Worm (Caenorhabditis elegans): ENCODE measurements around the gene clec-163.

- TF ChIP-seq rnt-1 (tag; optimal IDR thresholded peaks at IDR 0.05) (no peak), ama-1 (optimal IDR thresholded peaks at IDR 0.05) (no peak), nhr-237 (tag; optimal IDR thresholded peaks at IDR 0.05) (no peak), isw-1 (GFP tag; IDR thresholded peaks at IDR 0.05) (no peak), aha-1 (tag; optimal IDR thresholded peaks at IDR 0.05) (no peak), ceh-90 (tag; optimal IDR thresholded peaks at IDR 0.05) (no peak), fos-1 (tag; optimal IDR thresholded peaks at IDR 0.05) (no peak), zag-1 (tag; optimal IDR thresholded peaks at IDR 0.05) (no peak), efl-1 (optimal IDR thresholded peaks at IDR 0.05) (no peak), efl-1 (GFP tag; optimal IDR thresholded peaks at IDR 0.05 in 1 of 2) (peak in 1 of 2 experiments; percentile 86)
These were observed 15.4 kb downstream of the clec-163 start for ce11 chrIII:10809568-10809967.
